Fruit fly (Drosophila melanogaster): ENCODE results near the gene Tm2.

Tm2 gene

dm6 chr3R:15265406-15266040 lies 44.5 kb upstream of the Tm2 start, which contains the start of gene ATPsynO (continued):
- no peak for TF ChIP-seq crol (GFP tag; IDR thresholded peaks at IDR 0.05)
- peak; percentile 27 for TF ChIP-seq Fer1 (GFP tag; optimal IDR thresholded peaks at IDR 0.05)
- peak; percentile 17; the same call in 1 of the 2 replicates for TF ChIP-seq CG3847 (GFP tag; IDR thresholded peaks at IDR 0.05)
- peak in 1 of 2 experiments; percentile 13 for TF ChIP-seq tll (GFP tag; optimal IDR thresholded peaks at IDR 0.05)
- TF ChIP-seq zen (tag; optimal IDR thresholded peaks at IDR 0.05): peak; percentile 41
- TF ChIP-seq Optix (GFP tag; IDR thresholded peaks at IDR 0.05): no peak
- TF ChIP-seq pzg (GFP tag; optimal IDR thresholded peaks at IDR 0.05): peak; percentile 87
- no peak for TF ChIP-seq CG9215 (GFP tag; IDR thresholded peaks at IDR 0.05)
- peak; percentile 14 for TF ChIP-seq CG2202 (tag; optimal IDR thresholded peaks at IDR 0.05)
- no peak for TF ChIP-seq gce (GFP tag; IDR thresholded peaks at IDR 0.05)
- TF ChIP-seq CG3281 (GFP tag; optimal IDR thresholded peaks at IDR 0.05): peak; percentile 100
- TF ChIP-seq Ets97D (GFP tag; optimal IDR thresholded peaks at IDR 0.05): peak; percentile 67
- peak; percentile 26 for TF ChIP-seq dmrt11E (tag; optimal IDR thresholded peaks at IDR 0.05)
- TF ChIP-seq CG2116 (GFP tag; optimal IDR thresholded peaks at IDR 0.05): peak; percentile 98
- TF ChIP-seq sima (GFP tag; optimal IDR thresholded peaks at IDR 0.05): no peak
- peak; percentile 48 for TF ChIP-seq lilli (GFP tag; optimal IDR thresholded peaks at IDR 0.05)
- peak; percentile 89 for TF ChIP-seq Med (GFP tag)
- peak; percentile 71 for TF ChIP-seq sens-2 (GFP tag; IDR thresholded peaks at IDR 0.05)
- TF ChIP-seq CG6683 (GFP tag; optimal IDR thresholded peaks at IDR 0.05): no peak
- peak; percentile 58 for TF ChIP-seq CG2120 (GFP tag; optimal IDR thresholded peaks at IDR 0.05)
- peak; percentile 18 for TF ChIP-seq CG8924 (tag; optimal IDR thresholded peaks at IDR 0.05)
- no peak for TF ChIP-seq ro (GFP tag; IDR thresholded peaks at IDR 0.05)
- TF ChIP-seq phol (tag; optimal IDR thresholded peaks at IDR 0.05): peak; percentile 79
- TF ChIP-seq CG3838 (GFP tag; optimal IDR thresholded peaks at IDR 0.05): no peak
- TF ChIP-seq Myb (GFP tag; optimal IDR thresholded peaks at IDR 0.05): peak; percentile 51
- TF ChIP-seq CG42726 (GFP tag; IDR thresholded peaks at IDR 0.05; ENCODE audit: partially characterized antibody): peak; percentile 18; the same call in 1 of the 2 replicates
- peak; percentile 5 for TF ChIP-seq Nf-YB (GFP tag; optimal IDR thresholded peaks at IDR 0.05)
- TF ChIP-seq Fer3 (tag; optimal IDR thresholded peaks at IDR 0.05): peak; percentile 23
- peak; percentile 72 for TF ChIP-seq CG17912 (GFP tag; optimal IDR thresholded peaks at IDR 0.05)
- peak; percentile 89 for TF ChIP-seq MBD-R2 (GFP tag; IDR thresholded peaks at IDR 0.05)
- peak; percentile 26 for TF ChIP-seq CG13296 (GFP tag; optimal IDR thresholded peaks at IDR 0.05)
- TF ChIP-seq Stat92E (GFP tag; optimal IDR thresholded peaks at IDR 0.05): peak in 1 of 3 experiments; percentile 6
- no peak for TF ChIP-seq Hr3 (GFP tag; optimal IDR thresholded peaks at IDR 0.05)
- TF ChIP-seq CG31388 (GFP tag; optimal IDR thresholded peaks at IDR 0.05): no peak
- peak; percentile 14 for TF ChIP-seq PHDP (tag; optimal IDR thresholded peaks at IDR 0.05)
- TF ChIP-seq Sry-δ (GFP tag; optimal IDR thresholded peaks at IDR 0.05): peak; percentile 64
- TF ChIP-seq Nf-YC (tag; optimal IDR thresholded peaks at IDR 0.05): peak; percentile 56
- TF ChIP-seq Xbp1 (GFP tag; optimal IDR thresholded peaks at IDR 0.05): peak; percentile 35
- TF ChIP-seq tio (GFP tag; optimal IDR thresholded peaks at IDR 0.05): no peak
- no peak for TF ChIP-seq Hr39 (optimal IDR thresholded peaks at IDR 0.05)
- TF ChIP-seq gfzf (GFP tag; optimal IDR thresholded peaks at IDR 0.05): peak; percentile 46
- peak; percentile 17 for TF ChIP-seq CG30403 (GFP tag; optimal IDR thresholded peaks at IDR 0.05)
- TF ChIP-seq Dp (GFP tag; optimal IDR thresholded peaks at IDR 0.05): peak; percentile 52
- peak; percentile 32 for TF ChIP-seq CG18262 (tag; optimal IDR thresholded peaks at IDR 0.05)
- TF ChIP-seq CG13287 (GFP tag; IDR thresholded peaks at IDR 0.05; ENCODE audit: partially characterized antibody): peak; percentile 59; the same call in 1 of the 2 replicates
- no peak for TF ChIP-seq Taf1 (GFP tag; IDR thresholded peaks at IDR 0.05)
- TF ChIP-seq eyg (GFP tag; optimal IDR thresholded peaks at IDR 0.05): peak; percentile 11
- TF ChIP-seq lbe (GFP tag; optimal IDR thresholded peaks at IDR 0.05): peak; percentile 0
- peak; percentile 23 for TF ChIP-seq Sin3A (optimal IDR thresholded peaks at IDR 0.05)
- TF ChIP-seq CG18599 (GFP tag; optimal IDR thresholded peaks at IDR 0.05): no peak
